Worm (Caenorhabditis elegans) whole organism, L4 larva: ENCODE results near the gene C07A9.12.
"Not testable (repeated sequence)": the region's sequence is repeated elsewhere in the genome, so short reads cannot be mapped to it uniquely, and the experiment has no call there.

Source experiments
- Y75B8A.6 ChIP-seq: fragments of 200-800 bp; sonication (Bioruptor generic); IDR thresholded peaks from 2 replicates; pipeline ENCODE4 v1.3.6; 2022; ENCODE audit warnings: missing genetic modification reagents, missing genetic modification characterization, missing compliant biosample characterization
- arid-1 ChIP-seq: fragments of 200-800 bp; sonication (Bioruptor generic); conservative IDR thresholded peaks from 2 replicates; pipeline ENCODE4 v1.3.6; 2022; ENCODE audit warnings: missing genetic modification reagents, missing genetic modification characterization, missing compliant biosample characterization
- daf-8 ChIP-seq: fragments of 200-800 bp; sonication (Bioruptor generic); IDR thresholded peaks from 2 replicates; pipeline ENCODE4 v1.3.6; 2022; ENCODE audit warnings: missing genetic modification characterization, missing compliant biosample characterization
- fos-1 ChIP-seq: fragments of 150-350 bp; optimal IDR thresholded peaks from 2 replicates; lab custom pipeline; 2014; ENCODE audit warnings: missing biosample characterization, missing genetic modification characterization
- gei-8 ChIP-seq: fragments of 200-800 bp; sonication (Bioruptor generic); optimal IDR thresholded peaks from 2 replicates; lab custom pipeline; 2018; ENCODE audit warnings: mild to moderate bottlenecking, missing genetic modification characterization, missing compliant biosample characterization
- hmg-1.1 ChIP-seq: fragments of 200-800 bp; sonication (Bioruptor generic); IDR thresholded peaks from 2 replicates; pipeline ENCODE4 v1.3.6; 2022; ENCODE audit warnings: missing genetic modification reagents, missing genetic modification characterization, missing compliant biosample characterization
- nhr-10 ChIP-seq: fragments of 150-350 bp; optimal IDR thresholded peaks from 2 replicates; lab custom pipeline; 2014; ENCODE audit warnings: missing biosample characterization, missing genetic modification characterization
- nhr-102 ChIP-seq: sonication (generic microtip); optimal IDR thresholded peaks from 2 replicates; lab custom pipeline; 2016; ENCODE audit warnings: mild to moderate bottlenecking, missing genetic modification characterization, moderate library complexity, missing compliant biosample characterization
- nhr-41 ChIP-seq: fragments of 200-800 bp; sonication (Bioruptor generic); IDR thresholded peaks from 2 replicates; pipeline ENCODE4 v1.3.6; 2022; ENCODE audit warnings: missing genetic modification reagents, missing genetic modification characterization, missing compliant biosample characterization
- rbr-2 ChIP-seq: sonication (generic microtip); optimal IDR thresholded peaks from 2 replicates; lab custom pipeline; 2016; ENCODE audit warnings: missing genotype, missing genetic modification characterization, missing compliant biosample characterization
- saeg-2 ChIP-seq: fragments of 200-800 bp; sonication (Bioruptor generic); IDR thresholded peaks from 2 replicates; pipeline ENCODE4 v1.3.6; 2022; ENCODE audit warnings: missing genetic modification reagents, missing genetic modification characterization, missing compliant biosample characterization
- set-16 ChIP-seq: fragments of 200-800 bp; sonication (Bioruptor generic); IDR thresholded peaks from 2 replicates; pipeline ENCODE4 v1.3.6; 2022; ENCODE audit warnings: missing genetic modification reagents, missing genetic modification characterization, missing compliant biosample characterization
- tag-97 ChIP-seq: fragments of 200-800 bp; sonication (Bioruptor generic); IDR thresholded peaks from 2 replicates; pipeline ENCODE4 v1.3.6; 2022; ENCODE audit warnings: missing genetic modification characterization, missing compliant biosample characterization
- unc-62 ChIP-seq, 3 experiments: fragments of 150-350 bp in 1 of 3; sonication (generic microtip); optimal IDR thresholded peaks in 2 of 3; peaks in 1 of 3; 1 replicate in 1 of 3; 2 replicates in 2 of 3; lab custom pipeline; 2014 to 2017; ENCODE audit warnings: missing biosample characterization in 3 of 3, missing genetic modification characterization in 3 of 3, missing genetic modification reagents in 3 of 3, missing genotype in 1 of 3

Gene C07A9.12

DNA sequence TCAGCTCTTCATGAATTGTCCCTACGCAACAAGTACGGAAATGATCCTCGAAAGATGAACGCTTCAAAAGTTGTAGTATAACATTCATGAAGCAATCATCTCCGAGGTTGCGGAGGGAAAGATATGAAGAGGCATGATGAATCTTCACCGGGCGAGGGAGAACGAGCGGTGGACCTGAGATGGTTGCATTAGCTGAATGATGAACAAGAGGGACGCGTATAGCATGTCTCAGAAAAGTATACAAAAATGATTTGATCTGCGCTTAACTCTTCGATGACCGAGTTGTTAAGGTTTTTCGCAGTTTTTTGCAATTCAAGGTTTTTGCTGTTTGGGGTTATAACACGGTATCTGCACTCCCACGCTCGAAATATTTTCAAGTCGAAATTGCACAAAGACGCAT lies 41.4 kb downstream of the C07A9.12 start, which contains the start of gene C07A9.10:
C07A9.10 (minus strand) TSS at position 101 of the 400 bp plus-strand sequence.
- no peak for TF ChIP-seq Y75B8A.6
- no peak for TF ChIP-seq gei-8 (GFP tag; lab: Kevin White, UChicago)
- no peak for TF ChIP-seq fos-1
- no peak for TF ChIP-seq nhr-41
- no peak for TF ChIP-seq nhr-102 (tag; lab: Kevin White, UChicago)
- no peak for TF ChIP-seq daf-8 (GFP tag; lab: Robert Waterston, UW)
- TF ChIP-seq rbr-2, result no peak
- TF ChIP-seq set-16, result no peak
- TF ChIP-seq saeg-2 (GFP tag; lab: Robert Waterston, UW), result no peak

DNA sequence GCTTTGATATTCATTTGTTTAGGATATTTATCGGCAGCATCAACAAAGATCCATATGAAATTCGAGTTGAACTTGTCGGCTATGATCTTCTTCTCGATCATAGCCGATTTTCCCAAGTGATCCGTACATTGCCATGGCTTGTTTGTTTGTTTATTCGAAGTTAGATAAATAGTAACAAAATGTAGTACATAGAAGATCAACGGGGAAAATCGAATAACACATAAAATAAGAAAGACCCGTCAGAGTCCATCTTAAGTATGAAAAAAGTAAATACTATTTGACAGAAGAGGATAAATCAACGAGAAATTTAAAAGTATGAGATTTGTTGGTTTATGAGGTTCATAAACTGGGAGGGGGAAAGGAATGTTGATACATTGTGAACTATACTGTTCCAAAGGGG lies 44.6 kb downstream of the C07A9.12 start, which contains the start of gene C07A9.5:
C07A9.5 (minus strand) TSS at position 101 of the 400 bp plus-strand sequence.
- TF ChIP-seq nhr-10 (tag; lab: Kevin White, UChicago); arid-1 (GFP tag; lab: Robert Waterston, UW); tag-97 (GFP tag; lab: Robert Waterston, UW): not testable (repeated sequence)

DNA sequence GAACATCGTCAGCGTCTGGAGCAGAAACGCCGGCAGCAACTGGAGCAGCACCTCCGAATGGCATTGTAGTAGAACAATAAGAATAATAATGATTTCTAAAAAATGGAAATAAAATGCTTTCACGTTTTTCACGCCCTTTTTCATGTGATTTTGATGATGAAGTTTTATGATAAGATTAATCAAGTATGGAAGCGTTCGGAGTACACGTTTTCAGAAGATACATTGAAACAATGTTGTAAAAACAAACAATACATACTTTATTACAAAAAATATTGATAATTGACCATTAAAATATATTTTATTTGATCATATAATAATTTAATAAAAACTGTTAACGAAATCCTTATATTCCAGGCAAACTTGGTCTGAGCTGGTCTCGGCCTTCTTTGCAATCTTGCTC lies 46.1 kb downstream of the C07A9.12 start, which contains the start of gene C07A9.13:
C07A9.13 (minus strand) TSS at position 101 of the 400 bp plus-strand sequence.
- TF ChIP-seq unc-62 (GFP tag; optimal IDR thresholded peaks at IDR 0.05 in 1 of 2; lab: Kevin White, UChicago), result peak in 1 of 2 experiments; percentile 11
- not testable (repeated sequence) for TF ChIP-seq unc-62 (tag; optimal IDR thresholded peaks at IDR 0.05; lab: Kevin White, UChicago)

ce11 chrIII:9678819-9679218 lies 48.5 kb downstream of the C07A9.12 start, which contains the start of gene ugt-60:
Gene ugt-60 (minus strand): TSS chrIII:9679051.
- peak in 1 of 2 experiments; percentile 55 for TF ChIP-seq unc-62 (GFP tag; optimal IDR thresholded peaks at IDR 0.05 in 1 of 2; lab: Kevin White, UChicago)
- no peak for TF ChIP-seq unc-62 (tag; optimal IDR thresholded peaks at IDR 0.05; lab: Kevin White, UChicago)
- TF ChIP-seq hmg-1.1 (GFP tag; lab: Robert Waterston, UW), result no peak
